Worm (Caenorhabditis elegans): ENCODE data around the gene F28B4.3.

- TF ChIP-seq tbx-37 (GFP tag; conservative IDR thresholded peaks at IDR 0.05), result no peak
- TF ChIP-seq scrt-1 (GFP tag; IDR thresholded peaks at IDR 0.05), result no peak
- no peak for TF ChIP-seq ama-1 (optimal IDR thresholded peaks at IDR 0.05)
- no peak for TF ChIP-seq hmbx-1 (tag; optimal IDR thresholded peaks at IDR 0.05)
Measured at ce11 chrX:3250481-3251091, 15.4 kb upstream of the F28B4.3 start, which contains the start of gene pqn-37.

Measured in whole organism, early embryonic.